Fruit fly (Drosophila melanogaster) whole organism, wandering third instar larva: ENCODE data around the gene CG14556.

Experiments
- Abd-B ChIP-seq: fragments of >200 bp; optimal IDR thresholded peaks from 2 replicates; lab custom pipeline; 2017; ENCODE audit warnings: missing biosample characterization, missing genetic modification characterization
- CG32264 ChIP-seq: fragments of 200-800 bp; sonication (Bioruptor generic); optimal IDR thresholded peaks from 2 replicates; lab custom pipeline; 2016; ENCODE audit warnings: missing biosample characterization, missing genetic modification characterization
- CG9705 ChIP-seq: fragments of 200-800 bp; sonication (Bioruptor generic); optimal IDR thresholded peaks from 2 replicates; lab custom pipeline; 2018; ENCODE audit warnings: missing biosample characterization, mild to moderate bottlenecking, missing genetic modification characterization
- CrebA ChIP-seq: fragments of 200-800 bp; sonication (Bioruptor generic); optimal IDR thresholded peaks from 2 replicates; lab custom pipeline; 2016; ENCODE audit warnings: missing biosample characterization, mild to moderate bottlenecking, missing genetic modification characterization, borderline replicate concordance
- Dfd ChIP-seq: fragments of >200 bp; optimal IDR thresholded peaks from 2 replicates; lab custom pipeline; 2017; ENCODE audit warnings: missing biosample characterization, missing genetic modification characterization
- GATAd ChIP-seq: sonication (Bioruptor generic); optimal IDR thresholded peaks from 2 replicates; lab custom pipeline; 2016; ENCODE audit warnings: missing biosample characterization, missing genetic modification characterization
- HLH106 ChIP-seq: fragments of 200-800 bp; optimal IDR thresholded peaks from 3 replicates; lab custom pipeline; 2019; ENCODE audit warnings: missing biosample characterization, mild to moderate bottlenecking, missing genetic modification characterization, moderate library complexity
- Hnf4 ChIP-seq: fragments of 200-800 bp; sonication (Bioruptor generic); optimal IDR thresholded peaks from 2 replicates; lab custom pipeline; 2016; ENCODE audit warnings: missing biosample characterization, mild to moderate bottlenecking, missing genetic modification characterization
- Hr78 ChIP-seq: fragments of >200 bp; optimal IDR thresholded peaks from 2 replicates; lab custom pipeline; 2017; ENCODE audit warnings: missing biosample characterization, missing genetic modification characterization
- Jra ChIP-seq: sonication (Bioruptor generic); optimal IDR thresholded peaks from 2 replicates; lab custom pipeline; 2016; ENCODE audit warnings: missing biosample characterization, missing genetic modification characterization
- Mio ChIP-seq: sonication (Bioruptor generic); optimal IDR thresholded peaks from 2 replicates; lab custom pipeline; 2016; ENCODE audit warnings: missing biosample characterization, missing genetic modification characterization
- Myc ChIP-seq: fragments of >200 bp; optimal IDR thresholded peaks from 2 replicates; lab custom pipeline; 2017
- N ChIP-seq: fragments of >200 bp; optimal IDR thresholded peaks from 2 replicates; lab custom pipeline; 2018; ENCODE audit warnings: missing biosample characterization, missing external identifiers, missing genetic modification characterization
- OdsH ChIP-seq: fragments of 200-800 bp; sonication (Bioruptor generic); optimal IDR thresholded peaks from 2 replicates; lab custom pipeline; 2016; ENCODE audit warnings: missing biosample characterization, mild to moderate bottlenecking, missing genetic modification characterization
- Rel ChIP-seq, 2 experiments: fragments of 200-800 bp; sonication (Bioruptor generic) in 1 of 2; optimal IDR thresholded peaks; 2 replicates in 1 of 2; 3 replicates in 1 of 2; lab custom pipeline; 2016 to 2019; ENCODE audit warnings: mild to moderate bottlenecking in 2 of 2, missing biosample characterization in 2 of 2, missing genetic modification characterization in 2 of 2, moderate library complexity in 1 of 2
- Sp1 ChIP-seq: fragments of 200-800 bp; sonication (Bioruptor generic); optimal IDR thresholded peaks from 3 replicates; lab custom pipeline; 2019; ENCODE audit warnings: missing biosample characterization, mild to moderate bottlenecking, missing genetic modification characterization, moderate library complexity
- Vsx2 ChIP-seq: fragments of 200-300, 225-300 bp; sonication (Bioruptor generic); optimal IDR thresholded peaks from 2 replicates; lab custom pipeline; 2018; ENCODE audit warnings: missing biosample characterization, missing genetic modification characterization; ENCODE audit not compliant: partially characterized antibody
- br ChIP-seq: fragments of 200-800 bp; sonication (Bioruptor generic); optimal IDR thresholded peaks from 2 replicates; lab custom pipeline; 2016; ENCODE audit warnings: missing biosample characterization, missing genetic modification characterization
- brk ChIP-seq: fragments of 200-800 bp; sonication (Bioruptor generic); optimal IDR thresholded peaks from 2 replicates; lab custom pipeline; 2016; ENCODE audit warnings: missing biosample characterization, mild to moderate bottlenecking, missing genetic modification characterization
- dl ChIP-seq, 2 experiments: fragments of 175-275, 200-275 bp in 1 of 2; fragments of 200-275 bp in 1 of 2; sonication (Bioruptor generic); optimal IDR thresholded peaks; lab custom pipeline; 2018; ENCODE audit warnings: mild to moderate bottlenecking in 2 of 2, missing biosample characterization in 2 of 2, missing genetic modification characterization in 2 of 2, moderate library complexity in 2 of 2; ENCODE audit not compliant: partially characterized antibody in 2 of 2, insufficient read depth in 1 of 2
- dmrt93B ChIP-seq: fragments of 200-800 bp; sonication (Bioruptor generic); optimal IDR thresholded peaks from 2 replicates; lab custom pipeline; 2018; ENCODE audit warnings: missing biosample characterization, mild to moderate bottlenecking, missing genetic modification characterization
- dsf ChIP-seq: sonication (Bioruptor generic); optimal IDR thresholded peaks from 2 replicates; lab custom pipeline; 2016; ENCODE audit warnings: missing biosample characterization, missing genetic modification characterization, borderline replicate concordance
- ey ChIP-seq: fragments of 200-800 bp; sonication (Bioruptor generic); optimal IDR thresholded peaks from 2 replicates; lab custom pipeline; 2016; ENCODE audit warnings: missing biosample characterization, missing genetic modification characterization
- foxo ChIP-seq, 2 experiments: fragments of 200-800 bp; sonication (Bioruptor generic); optimal IDR thresholded peaks; 2 replicates in 1 of 2; 3 replicates in 1 of 2; lab custom pipeline; 2016 to 2017; ENCODE audit warnings: missing biosample characterization in 2 of 2, missing genetic modification characterization in 2 of 2
- fru ChIP-seq: fragments of 200-800 bp; sonication (Bioruptor generic); optimal IDR thresholded peaks from 3 replicates; lab custom pipeline; 2016; ENCODE audit warnings: missing biosample characterization, mild to moderate bottlenecking, missing genetic modification characterization
- h ChIP-seq: fragments of 200-800 bp; sonication (Bioruptor generic); optimal IDR thresholded peaks from 3 replicates; lab custom pipeline; 2016; ENCODE audit warnings: missing biosample characterization, mild to moderate bottlenecking, missing genetic modification characterization
- jim ChIP-seq: fragments of 175-275, 200-325 bp; sonication (Bioruptor generic); optimal IDR thresholded peaks from 2 replicates; lab custom pipeline; 2016; ENCODE audit warnings: missing biosample characterization, mild to moderate bottlenecking, missing genetic modification characterization
- lola ChIP-seq: fragments of >200 bp; optimal IDR thresholded peaks from 2 replicates; lab custom pipeline; 2017; ENCODE audit warnings: missing biosample characterization, missing genetic modification characterization
- psq ChIP-seq: fragments of 200-800 bp; sonication (Bioruptor generic); optimal IDR thresholded peaks from 3 replicates; lab custom pipeline; 2017; ENCODE audit warnings: missing biosample characterization, mild to moderate bottlenecking, missing genetic modification characterization, moderate library complexity
- rgr ChIP-seq: fragments of 200-800 bp; sonication (Bioruptor generic); optimal IDR thresholded peaks from 3 replicates; lab custom pipeline; 2016; ENCODE audit warnings: missing biosample characterization, mild to moderate bottlenecking, missing genetic modification characterization
- sage ChIP-seq: fragments of 200-800 bp; sonication (Bioruptor generic); optimal IDR thresholded peaks from 2 replicates; lab custom pipeline; 2016; ENCODE audit warnings: missing biosample characterization, mild to moderate bottlenecking, missing genetic modification characterization
- sv ChIP-seq: fragments of 200-800 bp; sonication (Bioruptor generic); optimal IDR thresholded peaks from 3 replicates; lab custom pipeline; 2016; ENCODE audit warnings: missing biosample characterization, missing genetic modification characterization
- tai ChIP-seq: sonication (Bioruptor generic); optimal IDR thresholded peaks from 2 replicates; lab custom pipeline; 2016; ENCODE audit warnings: missing biosample characterization, missing genetic modification characterization
- usp ChIP-seq: fragments of >200 bp; optimal IDR thresholded peaks from 2 replicates; lab custom pipeline; 2017; ENCODE audit warnings: missing biosample characterization, missing genetic modification characterization
- woc ChIP-seq: sonication (Bioruptor generic); optimal IDR thresholded peaks from 2 replicates; lab custom pipeline; 2016; ENCODE audit warnings: missing biosample characterization, mild to moderate bottlenecking, missing genetic modification characterization

The CG14556 gene

DNA sequence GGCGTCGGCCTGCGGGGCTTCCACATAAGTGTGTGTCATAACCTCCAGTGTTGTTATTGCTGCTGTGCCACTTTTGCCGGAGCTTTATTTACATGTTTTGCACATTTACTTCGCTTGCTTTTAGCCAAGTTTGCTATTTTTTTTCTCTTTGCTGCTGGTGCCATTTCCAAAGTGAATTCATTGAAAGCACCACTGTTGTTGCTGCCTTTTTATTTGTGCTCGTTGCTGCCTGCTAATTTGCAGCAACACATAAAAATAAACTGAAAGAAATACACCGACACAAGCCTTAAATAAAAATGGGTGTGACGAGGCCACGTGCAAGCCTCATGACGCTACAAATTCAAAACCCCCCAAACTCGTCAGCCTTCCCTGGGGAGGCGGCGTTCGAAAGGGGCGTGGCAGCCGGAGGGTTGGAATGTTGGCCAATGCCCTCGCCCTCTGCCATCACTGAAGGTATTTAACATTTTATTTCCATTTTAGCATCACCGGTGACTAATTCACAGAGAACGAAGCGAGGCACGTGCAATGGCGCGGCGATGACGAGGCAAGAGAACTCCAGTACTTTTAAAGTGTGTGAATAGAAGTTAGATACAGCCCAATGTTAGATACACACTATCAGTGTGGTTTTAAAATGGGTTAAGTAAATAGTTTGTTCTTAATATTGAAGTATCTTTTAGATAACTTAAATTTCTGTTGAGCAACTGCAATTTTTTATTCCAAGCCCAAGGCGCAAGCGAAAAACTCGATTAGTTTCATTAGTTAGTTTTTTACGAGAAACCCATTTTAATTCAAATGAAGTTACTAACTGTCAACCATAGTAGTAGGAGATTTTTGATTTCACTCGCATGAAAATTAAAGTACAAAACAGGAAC lies at the start of gene CG14556:
TSS of gene CG14556 (plus strand) at position 822 of the 872 bp plus-strand sequence.
- TF ChIP-seq lola (GFP tag; lab: Kevin White, UChicago): no peak
- TF ChIP-seq h: no peak
- no peak for TF ChIP-seq Vsx2
- no peak for TF ChIP-seq Rel (GFP tag; optimal IDR thresholded peaks at IDR 0.05; lab: Kevin White, UChicago)
- peak; percentile 73 for TF ChIP-seq Rel (tag; optimal IDR thresholded peaks at IDR 0.05; lab: Kevin White, UChicago)
- TF ChIP-seq, all 38 proteins: peak for 1

DNA sequence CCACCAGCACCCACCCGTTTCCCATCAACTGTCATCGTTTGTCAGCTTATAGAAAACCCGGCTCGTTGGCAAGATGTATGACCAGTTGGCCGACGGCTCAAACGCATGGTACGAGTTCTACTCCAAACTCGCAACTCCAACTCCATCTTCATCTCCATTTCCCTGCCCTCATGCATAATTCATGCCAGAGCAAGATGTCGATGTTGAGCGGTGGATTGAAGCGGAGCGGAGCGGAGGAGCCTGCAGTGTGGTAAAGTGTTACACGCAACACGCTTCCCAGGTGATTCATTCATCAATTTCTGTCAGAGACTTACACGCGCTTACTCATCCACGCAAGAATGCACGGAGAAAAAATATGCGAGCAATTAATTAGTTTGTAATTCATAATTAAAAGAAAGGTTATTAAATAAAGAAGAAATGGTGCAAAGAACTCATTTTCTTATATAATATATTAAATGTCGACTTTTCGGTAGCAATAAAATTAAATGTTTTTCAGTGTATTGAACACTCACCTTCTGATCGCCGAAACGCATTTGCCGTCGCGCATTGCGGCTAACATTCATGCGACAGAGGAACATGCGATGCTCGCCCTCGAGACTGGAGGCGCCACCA lies 45.0 kb upstream of the CG14556 start:
- TF ChIP-seq HLH106 (tag; lab: Kevin White, UChicago): peak; percentile 76
- peak; percentile 8 for TF ChIP-seq woc (GFP tag; lab: Kevin White, UChicago)
- no peak for TF ChIP-seq N (GFP tag; lab: Kevin White, UChicago)
- peak; percentile 60 for TF ChIP-seq OdsH (GFP tag; lab: Kevin White, UChicago)
- TF ChIP-seq Dfd (GFP tag; lab: Kevin White, UChicago): no peak
- TF ChIP-seq GATAd (GFP tag; lab: Kevin White, UChicago): no peak
- no peak for TF ChIP-seq CrebA
- TF ChIP-seq brk: peak; percentile 61
- TF ChIP-seq dsf (GFP tag; lab: Kevin White, UChicago): no peak
- no peak for TF ChIP-seq Myc (lab: Kevin White, UChicago)
- no peak for TF ChIP-seq dl (GFP tag; optimal IDR thresholded peaks at IDR 0.05; lab: Kevin White, UChicago; ENCODE audit: insufficient read depth in 1 of 2, partially characterized antibody in 2 of 2)
- TF ChIP-seq lola (GFP tag; lab: Kevin White, UChicago): no peak
- TF ChIP-seq br (GFP tag; lab: Kevin White, UChicago): peak; percentile 62
- TF ChIP-seq jim (GFP tag; lab: Kevin White, UChicago): no peak
- peak; percentile 40 for TF ChIP-seq Hnf4 (GFP tag; lab: Kevin White, UChicago)
- TF ChIP-seq Abd-B (GFP tag; lab: Kevin White, UChicago): no peak
- no peak for TF ChIP-seq Hr78 (GFP tag; lab: Kevin White, UChicago)
- TF ChIP-seq Jra: peak; percentile 29
- no peak for TF ChIP-seq usp (GFP tag; lab: Kevin White, UChicago)
- TF ChIP-seq sage (GFP tag; lab: Kevin White, UChicago): peak; percentile 33
- TF ChIP-seq dmrt93B: peak; percentile 43
- TF ChIP-seq ey: peak; percentile 47
- TF ChIP-seq fru (GFP tag; lab: Kevin White, UChicago): peak; percentile 69
- peak; percentile 8 for TF ChIP-seq CG9705 (GFP tag; lab: Kevin White, UChicago)
- TF ChIP-seq Sp1: peak; percentile 75
- TF ChIP-seq Rel (GFP tag; optimal IDR thresholded peaks at IDR 0.05; lab: Kevin White, UChicago): peak; percentile 3
- no peak for TF ChIP-seq Rel (tag; optimal IDR thresholded peaks at IDR 0.05; lab: Kevin White, UChicago)
- TF ChIP-seq rgr: peak; percentile 64
- TF ChIP-seq h: peak; percentile 79
- TF ChIP-seq tai (GFP tag; lab: Kevin White, UChicago): no peak
- TF ChIP-seq psq (GFP tag; lab: Kevin White, UChicago): peak; percentile 54
- TF ChIP-seq Mio (GFP tag; lab: Kevin White, UChicago): no peak
- no peak for TF ChIP-seq sv (GFP tag; lab: Kevin White, UChicago)
- TF ChIP-seq foxo (GFP tag; optimal IDR thresholded peaks at IDR 0.05; lab: Kevin White, UChicago): peak in 1 of 2 experiments; percentile 78
- TF ChIP-seq CG32264 (GFP tag; lab: Kevin White, UChicago): no peak
- TF ChIP-seq Vsx2: no peak

dm6 chr3R:26095551-26095950 lies 30.9 kb upstream of the CG14556 start:
- no peak for TF ChIP-seq Sp1
- TF ChIP-seq h: no peak
- no peak for TF ChIP-seq dsf (GFP tag; lab: Kevin White, UChicago)
- TF ChIP-seq CG32264 (GFP tag; lab: Kevin White, UChicago): no peak
- TF ChIP-seq foxo (GFP tag; optimal IDR thresholded peaks at IDR 0.05; lab: Kevin White, UChicago): no peak
- no peak for TF ChIP-seq Hnf4 (GFP tag; lab: Kevin White, UChicago)
- TF ChIP-seq tai (GFP tag; lab: Kevin White, UChicago): no peak
- TF ChIP-seq rgr: no peak
